Worm (Caenorhabditis elegans) whole organism, L1 larva: Measurements from ENCODE around the gene far-7.

Experiments used
- Y116A8C.19 ChIP-seq: sonication (generic microtip); optimal IDR thresholded peaks from 2 replicates; lab custom pipeline; 2016; ENCODE audit warnings: missing compliant biosample characterization, missing genetic modification characterization, borderline replicate concordance
- ceh-82 ChIP-seq, 3 experiments: fragments of 150-350 bp in 1 of 3; sonication (generic microtip) in 2 of 3; optimal IDR thresholded peaks; 2 replicates each; lab custom pipeline; 2014 to 2017; ENCODE audit warnings: missing biosample characterization in 3 of 3, missing genetic modification characterization in 3 of 3
- ceh-90 ChIP-seq: sonication (generic microtip); optimal IDR thresholded peaks from 2 replicates; lab custom pipeline; 2016; ENCODE audit warnings: missing genetic modification characterization, missing compliant biosample characterization
- ces-1 ChIP-seq: fragments of 150-350 bp; optimal IDR thresholded peaks from 2 replicates; lab custom pipeline; 2014; ENCODE audit warnings: missing biosample characterization, missing genetic modification reagents, missing genetic modification characterization
- elt-2 ChIP-seq: sonication (generic microtip); optimal IDR thresholded peaks from 2 replicates; lab custom pipeline; 2016; ENCODE audit warnings: missing genetic modification characterization, mild to moderate bottlenecking, inconsistent platforms, missing compliant biosample characterization, missing genetic modification reagents
- grh-1 ChIP-seq: fragments of 200-800 bp; sonication (Bioruptor generic); IDR thresholded peaks from 2 replicates; pipeline ENCODE4 v1.3.6; 2022; ENCODE audit warnings: missing genetic modification reagents, missing genetic modification characterization, missing compliant biosample characterization
- lin-39 ChIP-seq: fragments of 150-350 bp; optimal IDR thresholded peaks from 2 replicates; lab custom pipeline; 2014; ENCODE audit warnings: missing biosample characterization, missing genetic modification reagents, missing genetic modification characterization
- pqm-1 ChIP-seq: sonication (generic microtip); optimal IDR thresholded peaks from 3 replicates; lab custom pipeline; 2017; ENCODE audit warnings: missing biosample characterization, missing genetic modification characterization
- unc-62 ChIP-seq: fragments of 150-350 bp; optimal IDR thresholded peaks from 2 replicates; lab custom pipeline; 2014; ENCODE audit warnings: missing biosample characterization, missing genetic modification reagents, missing genetic modification characterization
- zag-1 ChIP-seq: fragments of 150-350 bp; optimal IDR thresholded peaks from 2 replicates; lab custom pipeline; 2014; ENCODE audit warnings: missing biosample characterization, missing genetic modification characterization

- TF ChIP-seq ceh-82 (tag; optimal IDR thresholded peaks at IDR 0.05; lab: Kevin White, UChicago) (no peak), pqm-1 (tag; lab: Kevin White, UChicago) (no peak), unc-62 (GFP tag; lab: Kevin White, UChicago) (no peak), Y116A8C.19 (tag; lab: Kevin White, UChicago) (no peak), ces-1 (GFP tag; lab: Kevin White, UChicago) (no peak), elt-2 (no peak), lin-39 (tag; lab: Kevin White, UChicago) (no peak), ceh-90 (tag; lab: Kevin White, UChicago) (no peak), grh-1 (GFP tag; lab: Robert Waterston, UW) (no peak), zag-1 (tag; lab: Kevin White, UChicago) (no peak)
Measured at ce11 chrII:286551-286724, 33.2 kb upstream of the far-7 start, which contains the start of gene misc-1.
